Fruit fly (Drosophila melanogaster): ENCODE results near the gene amd.
A peak's percentile ranks its signal among the peaks of the same experiment; 100 is the strongest.

Gene amd

dm6 chr2L:19126888-19127287, 16.9 kb downstream of the amd start (continued):
- peak; percentile 39; the same call in 1 of the 2 replicates for TF ChIP-seq Scr (GFP tag; IDR thresholded peaks at IDR 0.05; ENCODE audit: partially characterized antibody)
- no peak for TF ChIP-seq tll (GFP tag; optimal IDR thresholded peaks at IDR 0.05)
- TF ChIP-seq CG11085 (GFP tag; IDR thresholded peaks at IDR 0.05) = no peak
- TF ChIP-seq CG8359 (GFP tag; optimal IDR thresholded peaks at IDR 0.05; ENCODE audit: borderline replicate concordance) = peak; percentile 23
- TF ChIP-seq CG14667 (GFP tag; IDR thresholded peaks at IDR 0.05) = no peak
- TF ChIP-seq lov (optimal IDR thresholded peaks at IDR 0.05) = no peak
- no peak for TF ChIP-seq lov (GFP tag; IDR thresholded peaks at IDR 0.05)
- peak; percentile 34 for TF ChIP-seq Med (GFP tag)
- no peak for TF ChIP-seq CG6765 (GFP tag; optimal IDR thresholded peaks at IDR 0.05)
- no peak for TF ChIP-seq CG11560 (tag; IDR thresholded peaks at IDR 0.05)
- no peak for TF ChIP-seq onecut (GFP tag; IDR thresholded peaks at IDR 0.05)
- peak; percentile 59 for TF ChIP-seq CG10979 (tag; optimal IDR thresholded peaks at IDR 0.05)
- TF ChIP-seq HLH3B (GFP tag; IDR thresholded peaks at IDR 0.05) = no peak
- no peak for TF ChIP-seq Nf-YA (GFP tag; IDR thresholded peaks at IDR 0.05)
- TF ChIP-seq oc (tag; optimal IDR thresholded peaks at IDR 0.05) = peak; percentile 33
- TF ChIP-seq danr (GFP tag; IDR thresholded peaks at IDR 0.05) = 0 out of 2 replicates have a peak, but pooled peaks have one; percentile 18
- peak; percentile 52 for TF ChIP-seq CG10654 (GFP tag; optimal IDR thresholded peaks at IDR 0.05)
- no peak for TF ChIP-seq CG10321 (GFP tag; IDR thresholded peaks at IDR 0.05)
- TF ChIP-seq CG16779 (GFP tag; IDR thresholded peaks at IDR 0.05) = no peak
- no peak for TF ChIP-seq wor (GFP tag; IDR thresholded peaks at IDR 0.05)
- no peak for TF ChIP-seq CG17186 (GFP tag; optimal IDR thresholded peaks at IDR 0.05)
- TF ChIP-seq z (GFP tag; IDR thresholded peaks at IDR 0.05) = no peak
- TF ChIP-seq CG9437 (GFP tag; optimal IDR thresholded peaks at IDR 0.05) = no peak
- TF ChIP-seq Hr3 (GFP tag; optimal IDR thresholded peaks at IDR 0.05) = peak; percentile 70
- TF ChIP-seq p53 (GFP tag; optimal IDR thresholded peaks at IDR 0.05) = no peak
- TF ChIP-seq Ets65A (GFP tag) = no peak
- no peak for TF ChIP-seq D19B (GFP tag; optimal IDR thresholded peaks at IDR 0.05)
- peak; percentile 30 for TF ChIP-seq CG11723 (GFP tag; optimal IDR thresholded peaks at IDR 0.05)
- TF ChIP-seq CG18262 (tag; optimal IDR thresholded peaks at IDR 0.05) = peak; percentile 60
- no peak for TF ChIP-seq CG4360 (GFP tag; IDR thresholded peaks at IDR 0.05)
- peak; percentile 67 for TF ChIP-seq nerfin-1 (tag; optimal IDR thresholded peaks at IDR 0.05)
- TF ChIP-seq Meics (GFP tag; optimal IDR thresholded peaks at IDR 0.05) = no peak
- TF ChIP-seq CG1233 (GFP tag; optimal IDR thresholded peaks at IDR 0.05) = peak; percentile 43
- TF ChIP-seq CG8478 (optimal IDR thresholded peaks at IDR 0.05) = no peak
- no peak for TF ChIP-seq dimm (GFP tag; IDR thresholded peaks at IDR 0.05)
- peak; percentile 77 for TF ChIP-seq CG2678 (tag; optimal IDR thresholded peaks at IDR 0.05)
- 0 out of 2 replicates have a peak, but pooled peaks have one; percentile 17 for TF ChIP-seq CG7372 (GFP tag; IDR thresholded peaks at IDR 0.05)
- peak; percentile 78 for TF ChIP-seq Rfx (GFP tag; IDR thresholded peaks at IDR 0.05)
- TF ChIP-seq HmgZ (tag; optimal IDR thresholded peaks at IDR 0.05) = peak; percentile 80
- no peak for TF ChIP-seq CG9876 (GFP tag; optimal IDR thresholded peaks at IDR 0.05)
- TF ChIP-seq NC2α (GFP tag; optimal IDR thresholded peaks at IDR 0.05) = no peak
- TF ChIP-seq zen2 (GFP tag; IDR thresholded peaks at IDR 0.05; ENCODE audit: partially characterized antibody) = no peak
- TF ChIP-seq inv (GFP tag; IDR thresholded peaks at IDR 0.05; ENCODE audit: partially characterized antibody) = no peak
- peak; percentile 73 for TF ChIP-seq CG13894 (tag; optimal IDR thresholded peaks at IDR 0.05)
- peak; percentile 23 for TF ChIP-seq BEAF-32 (GFP tag; optimal IDR thresholded peaks at IDR 0.05)
- TF ChIP-seq Fer1 (GFP tag; optimal IDR thresholded peaks at IDR 0.05) = peak; percentile 76
- TF ChIP-seq kni (GFP tag; optimal IDR thresholded peaks at IDR 0.05) = no peak
- TF ChIP-seq CG10565 (GFP tag; optimal IDR thresholded peaks at IDR 0.05) = no peak
- TF ChIP-seq twi (tag; optimal IDR thresholded peaks at IDR 0.05) = peak; percentile 56
- TF ChIP-seq dysf (GFP tag; IDR thresholded peaks at IDR 0.05) = peak; percentile 74; the same call in 2 of the 3 replicates
- peak; percentile 51; the same call in 1 of the 2 replicates for TF ChIP-seq CG13287 (GFP tag; IDR thresholded peaks at IDR 0.05; ENCODE audit: partially characterized antibody)
- TF ChIP-seq Rx (GFP tag; IDR thresholded peaks at IDR 0.05) = no peak
